Fruit fly (Drosophila melanogaster): ENCODE measurements around the gene jigr1.

DNA sequence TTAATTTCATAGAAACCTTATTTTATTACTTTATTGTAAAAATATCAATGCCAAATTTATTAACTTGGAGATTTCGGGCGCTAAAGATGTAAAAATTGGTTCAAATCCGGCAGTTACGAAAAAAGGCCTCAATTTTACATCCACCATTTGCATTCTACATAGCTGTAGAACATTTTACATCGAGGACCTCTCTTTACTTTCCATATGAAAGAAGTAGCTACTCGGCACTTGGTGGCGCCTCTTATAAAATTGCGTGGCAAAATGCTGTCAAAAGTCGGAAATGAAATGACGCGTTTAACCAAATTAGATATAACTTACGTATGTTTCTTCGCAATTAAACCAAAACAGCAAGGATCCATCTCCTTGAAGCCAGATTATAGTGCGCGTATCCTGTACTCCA, 46.1 kb upstream of the jigr1 start:
- TF ChIP-seq pan (optimal IDR thresholded peaks at IDR 0.05) (no peak), psq (optimal IDR thresholded peaks at IDR 0.05) (no peak), EcR (GFP tag; optimal IDR thresholded peaks at IDR 0.05) (no peak), usp (GFP tag; optimal IDR thresholded peaks at IDR 0.05) (no peak), CG8478 (optimal IDR thresholded peaks at IDR 0.05) (no peak)
